ENCODE assay signal across 2 worm cellular contexts in the genomic region with DNA sequence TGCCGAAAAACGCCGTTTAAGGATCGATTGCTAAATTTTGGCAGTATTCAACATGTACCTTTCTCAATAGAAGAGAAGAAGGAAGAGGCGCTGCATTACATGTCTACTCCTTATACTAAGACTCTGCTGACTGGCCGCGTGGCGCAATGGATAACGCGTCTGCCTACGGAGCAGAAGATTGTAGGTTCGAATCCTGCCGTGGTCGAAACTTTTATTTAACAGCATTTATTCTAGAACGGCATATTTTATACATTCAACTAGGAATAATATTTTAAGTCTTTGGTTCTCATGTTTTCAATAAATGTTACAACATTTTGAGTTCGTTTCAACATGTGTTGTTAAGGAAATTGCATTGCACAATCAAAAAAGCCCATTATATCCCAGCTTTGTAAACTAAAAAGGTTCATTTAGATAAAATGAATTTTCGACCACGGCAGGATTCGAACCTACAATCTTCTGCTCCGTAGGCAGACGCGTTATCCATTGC.
A peak's percentile ranks its signal among the peaks of the same experiment; 100 is the strongest.
TF ChIP-seq lines count a peak whose summit lies in the region.
"Not testable (repeated sequence)": the region's sequence is repeated elsewhere in the genome, so short reads cannot be mapped to it uniquely, and the experiment has no call there.

No protein-coding gene starts in this region.

TF ChIP-seq in whole organism, L4 larva, 104 proteins besides CTCF, POLR2A, EP300 and RAD21 (continued from another document):
- TF ChIP-seq madf-9 (GFP tag; conservative IDR thresholded peaks at IDR 0.05; lab: Robert Waterston, UW) (peak; percentile 37; the same call in 1 of the 2 replicates), daf-19 (GFP tag; conservative IDR thresholded peaks at IDR 0.05; lab: Robert Waterston, UW) (peak; percentile 78), dve-1 (tag; optimal IDR thresholded peaks at IDR 0.05; lab: Kevin White, UChicago; ENCODE audit: insufficient read depth) (peak; percentile 71), madf-5 (GFP tag; IDR thresholded peaks at IDR 0.05; lab: Robert Waterston, UW) (peak; percentile 63 to 70; a peak in 2 of 4 replicates), aha-1 (tag; lab: Kevin White, UChicago) (peak; percentile 97), dmd-8 (GFP tag; IDR thresholded peaks at IDR 0.05; lab: Robert Waterston, UW) (peak; percentile 89), mes-2 (tag; optimal IDR thresholded peaks at IDR 0.05; lab: Kevin White, UChicago; ENCODE audit: poor library complexity, severe bottlenecking) (peak; percentile 77), snpc-1.2 (GFP tag; IDR thresholded peaks at IDR 0.05; lab: Robert Waterston, UW) (peak; percentile 91), lin-1 (GFP tag; IDR thresholded peaks at IDR 0.05; lab: Robert Waterston, UW) (peak; percentile 60; the same call in 1 of the 2 replicates), nhr-111 (GFP tag; optimal IDR thresholded peaks at IDR 0.05; lab: Kevin White, UChicago) (peak; percentile 20), daf-16 (GFP tag; optimal IDR thresholded peaks at IDR 0.05; lab: Kevin White, UChicago) (peak; percentile 3 to 81), daf-16 (tag; optimal IDR thresholded peaks at IDR 0.05; lab: Kevin White, UChicago) (peak; percentile 69), pha-4 (GFP tag; IDR thresholded peaks at IDR 0.05; lab: Robert Waterston, UW) (peak; percentile 89), zfp-3 (GFP tag; conservative IDR thresholded peaks at IDR 0.05; lab: Robert Waterston, UW) (peak; percentile 68; the same call in 1 of the 2 replicates), rbr-2 (tag; optimal IDR thresholded peaks at IDR 0.05; lab: Kevin White, UChicago) (peak; percentile 67), ceh-20 (GFP tag; IDR thresholded peaks at IDR 0.05; lab: Robert Waterston, UW) (peak; percentile 58; the same call in 1 of the 2 replicates), F37D6.2 (tag; optimal IDR thresholded peaks at IDR 0.05; lab: Kevin White, UChicago) (peak; percentile 16), vab-7 (GFP tag; IDR thresholded peaks at IDR 0.05; lab: Robert Waterston, UW) (peak; percentile 74), unc-62 (GFP tag; optimal IDR thresholded peaks at IDR 0.05 in 1 of 2; lab: Kevin White, UChicago) (peak in 1 of 2 experiments; percentile 87), gei-8 (GFP tag; optimal IDR thresholded peaks at IDR 0.05; lab: Kevin White, UChicago) (peak; percentile 49), tra-1 (GFP tag; IDR thresholded peaks at IDR 0.05; lab: Robert Waterston, UW) (peak; percentile 78), sdz-12 (GFP tag; optimal IDR thresholded peaks at IDR 0.05; lab: Kevin White, UChicago) (peak; percentile 32), dmd-6 (GFP tag; IDR thresholded peaks at IDR 0.05; lab: Robert Waterston, UW) (peak; percentile 59), F26F4.8 (GFP tag; conservative IDR thresholded peaks at IDR 0.05; lab: Robert Waterston, UW) (peak; percentile 80), F44E2.7 (GFP tag; IDR thresholded peaks at IDR 0.05; lab: Robert Waterston, UW) (peak; percentile 76; the same call in 1 of the 2 replicates), hlh-30 (tag; optimal IDR thresholded peaks at IDR 0.05; lab: Kevin White, UChicago; ENCODE audit: insufficient read depth) (peak; percentile 61), ZK337.2 (GFP tag; IDR thresholded peaks at IDR 0.05; lab: Robert Waterston, UW) (peak; percentile 45; the same call in 1 of the 2 replicates), nhr-48 (tag; optimal IDR thresholded peaks at IDR 0.05; lab: Kevin White, UChicago) (peak; percentile 54), mxl-3 (GFP tag; optimal IDR thresholded peaks at IDR 0.05; lab: Kevin White, UChicago) (peak; percentile 45), nhr-102 (tag; optimal IDR thresholded peaks at IDR 0.05; lab: Kevin White, UChicago) (peak; percentile 63), dmd-9 (GFP tag; IDR thresholded peaks at IDR 0.05; lab: Robert Waterston, UW) (0 out of 2 replicates have a peak, but pooled peaks have one; percentile 49), ctbp-1 (GFP tag; IDR thresholded peaks at IDR 0.05; lab: Robert Waterston, UW) (peak; percentile 87), mxl-2 (GFP tag; conservative IDR thresholded peaks at IDR 0.05; lab: Robert Waterston, UW) (peak; percentile 55; the same call in 1 of the 2 replicates), hlh-11 (tag; optimal IDR thresholded peaks at IDR 0.05; lab: Kevin White, UChicago) (peak; percentile 50), mdt-29 (GFP tag; IDR thresholded peaks at IDR 0.05; lab: Robert Waterston, UW) (0 out of 2 replicates have a peak, but pooled peaks have one; percentile 23)
- not testable (repeated sequence) for TF ChIP-seq pha-4, unc-62 (tag; optimal IDR thresholded peaks at IDR 0.05; lab: Kevin White, UChicago)

TF ChIP-seq in whole organism, late embryonic, 69 proteins besides CTCF, POLR2A, EP300 and RAD21 (continued from another document):
- peak; percentile 56 for TF ChIP-seq ceh-2 (tag; optimal IDR thresholded peaks at IDR 0.05; lab: Kevin White, UChicago)
- peak; percentile 59 for TF ChIP-seq lin-11 (tag; optimal IDR thresholded peaks at IDR 0.05; lab: Kevin White, UChicago)
- TF ChIP-seq C08G9.2 (tag; optimal IDR thresholded peaks at IDR 0.05; lab: Kevin White, UChicago): peak; percentile 62
- TF ChIP-seq sox-4 (tag; optimal IDR thresholded peaks at IDR 0.05; lab: Kevin White, UChicago): peak; percentile 71
- TF ChIP-seq C38D4.7 (GFP tag; optimal IDR thresholded peaks at IDR 0.05; lab: Kevin White, UChicago): peak; percentile 36
- peak; percentile 52 for TF ChIP-seq unc-86 (tag; optimal IDR thresholded peaks at IDR 0.05; lab: Kevin White, UChicago)
- peak; percentile 74 for TF ChIP-seq ceh-6 (GFP tag; optimal IDR thresholded peaks at IDR 0.05; lab: Kevin White, UChicago)
- TF ChIP-seq hlh-8 (tag; optimal IDR thresholded peaks at IDR 0.05; lab: Kevin White, UChicago): peak; percentile 16
- peak; percentile 65 for TF ChIP-seq K09A11.1 (tag; optimal IDR thresholded peaks at IDR 0.05; lab: Kevin White, UChicago; ENCODE audit: insufficient read depth)
- peak; percentile 84 for TF ChIP-seq syd-9 (tag; optimal IDR thresholded peaks at IDR 0.05; lab: Kevin White, UChicago)
- peak; percentile 28 for TF ChIP-seq ceh-18 (tag; optimal IDR thresholded peaks at IDR 0.05; lab: Kevin White, UChicago)
- TF ChIP-seq ceh-34 (tag; optimal IDR thresholded peaks at IDR 0.05; lab: Kevin White, UChicago): peak; percentile 61
- peak; percentile 25 for TF ChIP-seq ahr-1 (tag; optimal IDR thresholded peaks at IDR 0.05; lab: Kevin White, UChicago)
- peak; percentile 48 for TF ChIP-seq T23F11.4 (GFP tag; optimal IDR thresholded peaks at IDR 0.05; lab: Kevin White, UChicago)
- peak; percentile 31 for TF ChIP-seq fax-1 (tag; optimal IDR thresholded peaks at IDR 0.05; lab: Kevin White, UChicago)
- TF ChIP-seq gmeb-2 (tag; optimal IDR thresholded peaks at IDR 0.05; lab: Kevin White, UChicago): peak; percentile 78
- peak; percentile 65 for TF ChIP-seq pat-9 (tag; optimal IDR thresholded peaks at IDR 0.05; lab: Kevin White, UChicago)
- peak; percentile 67 for TF ChIP-seq nhr-232 (tag; optimal IDR thresholded peaks at IDR 0.05; lab: Kevin White, UChicago)
- TF ChIP-seq unc-42 (tag; optimal IDR thresholded peaks at IDR 0.05; lab: Kevin White, UChicago): peak; percentile 53
- peak; percentile 36 for TF ChIP-seq hlh-13 (GFP tag; optimal IDR thresholded peaks at IDR 0.05; lab: Kevin White, UChicago)
- peak; percentile 23 for TF ChIP-seq K02D7.2 (tag; optimal IDR thresholded peaks at IDR 0.05; lab: Kevin White, UChicago)
- peak; percentile 78 for TF ChIP-seq elt-2 (tag; optimal IDR thresholded peaks at IDR 0.05; lab: Kevin White, UChicago)
- peak; percentile 56 for TF ChIP-seq nfya-1 (tag; optimal IDR thresholded peaks at IDR 0.05; lab: Kevin White, UChicago)
- TF ChIP-seq madf-2 (tag; optimal IDR thresholded peaks at IDR 0.05; lab: Kevin White, UChicago): peak; percentile 59
- peak; percentile 74 for TF ChIP-seq ztf-16 (tag; optimal IDR thresholded peaks at IDR 0.05; lab: Kevin White, UChicago)
- TF ChIP-seq pha-2 (tag; optimal IDR thresholded peaks at IDR 0.05; lab: Kevin White, UChicago): peak; percentile 70
